Worm (Caenorhabditis elegans): Measurements from ENCODE around the gene nspe-4.

- TF ChIP-seq elt-4 (tag; optimal IDR thresholded peaks at IDR 0.05), result no peak
- no peak for TF ChIP-seq pha-4 (tag; optimal IDR thresholded peaks at IDR 0.05)
- no peak for TF ChIP-seq elt-2 (tag; optimal IDR thresholded peaks at IDR 0.05)
- TF ChIP-seq lin-11 (tag; optimal IDR thresholded peaks at IDR 0.05), result no peak
- no peak for TF ChIP-seq ets-4 (tag; optimal IDR thresholded peaks at IDR 0.05)
- no peak for TF ChIP-seq ceh-9 (tag; optimal IDR thresholded peaks at IDR 0.05)
- no peak for TF ChIP-seq nhr-11 (tag; optimal IDR thresholded peaks at IDR 0.05)
- no peak for TF ChIP-seq ceh-34 (tag; optimal IDR thresholded peaks at IDR 0.05)
- no peak for TF ChIP-seq unc-86 (tag; optimal IDR thresholded peaks at IDR 0.05)
Measured at ce11 chrII:12616081-12616480, 3.8 kb downstream of the nspe-4 start, which contains the start of gene nspe-6.

Data from whole organism, late embryonic.